Fruit fly (Drosophila melanogaster): ENCODE results near the gene CG11403.

The CG11403 gene

DNA sequence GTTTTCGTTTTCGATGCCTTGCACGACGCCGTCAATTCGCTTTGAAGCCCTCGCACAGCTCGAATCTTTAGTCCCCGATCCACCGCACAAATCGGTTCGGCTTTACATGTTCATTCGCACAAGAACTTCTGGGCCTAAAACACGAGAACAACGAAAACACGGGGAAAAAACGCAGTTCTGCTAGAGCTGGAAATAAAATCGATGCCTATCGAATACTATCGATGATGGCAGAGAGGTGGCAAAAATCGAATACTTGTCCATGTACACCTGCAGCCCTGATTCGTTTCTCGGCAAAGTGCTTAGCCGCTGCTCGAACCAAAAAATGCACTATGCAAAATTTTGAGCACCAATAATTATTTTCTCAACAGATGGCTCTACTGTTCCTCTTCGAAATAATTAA lies 3.2 kb downstream of the CG11403 start, which contains the start of gene CG3638:
TSS of gene CG3638 (minus strand) at position 210 of the 400 bp plus-strand sequence.
- no peak for TF ChIP-seq CG10959 (GFP tag; IDR thresholded peaks at IDR 0.05)
- TF ChIP-seq CG4617 (GFP tag; optimal IDR thresholded peaks at IDR 0.05; ENCODE audit: borderline replicate concordance): peak; percentile 67
- peak; percentile 13; the same call in 1 of the 2 replicates for TF ChIP-seq nerfin-2 (GFP tag; IDR thresholded peaks at IDR 0.05; ENCODE audit: partially characterized antibody)
- no peak for TF ChIP-seq CG10431 (GFP tag; optimal IDR thresholded peaks at IDR 0.05)
- TF ChIP-seq CG9876 (GFP tag; optimal IDR thresholded peaks at IDR 0.05): peak; percentile 24
- no peak for TF ChIP-seq Max (GFP tag; optimal IDR thresholded peaks at IDR 0.05)
- TF ChIP-seq maf-S (GFP tag; optimal IDR thresholded peaks at IDR 0.05): peak; percentile 26
- peak; percentile 16 for TF ChIP-seq CG9609 (GFP tag; optimal IDR thresholded peaks at IDR 0.05)
- no peak for TF ChIP-seq BtbVII (GFP tag; optimal IDR thresholded peaks at IDR 0.05)
- TF ChIP-seq Dll (GFP tag; IDR thresholded peaks at IDR 0.05; ENCODE audit: partially characterized antibody): peak; percentile 78
- TF ChIP-seq CG10267 (tag; optimal IDR thresholded peaks at IDR 0.05): peak; percentile 63
- TF ChIP-seq Nf-YC (tag; optimal IDR thresholded peaks at IDR 0.05): peak; percentile 3
- TF ChIP-seq CG42726 (GFP tag; IDR thresholded peaks at IDR 0.05; ENCODE audit: partially characterized antibody): peak; percentile 78
- TF ChIP-seq zen (tag; optimal IDR thresholded peaks at IDR 0.05): peak; percentile 43
- peak; percentile 80 for TF ChIP-seq CG15514 (GFP tag; optimal IDR thresholded peaks at IDR 0.05)
- peak; percentile 40 for TF ChIP-seq tx (GFP tag; optimal IDR thresholded peaks at IDR 0.05)
- no peak for TF ChIP-seq pb (GFP tag; optimal IDR thresholded peaks at IDR 0.05)
- peak; percentile 70 for TF ChIP-seq dm (GFP tag; optimal IDR thresholded peaks at IDR 0.05)
- peak; percentile 6; the same call in 1 of the 2 replicates for TF ChIP-seq CG11247 (GFP tag; IDR thresholded peaks at IDR 0.05)
- peak; percentile 17 for TF ChIP-seq bcd (GFP tag; optimal IDR thresholded peaks at IDR 0.05)
- peak; percentile 3 for TF ChIP-seq Dad (GFP tag; optimal IDR thresholded peaks at IDR 0.05)
- TF ChIP-seq so (GFP tag; IDR thresholded peaks at IDR 0.05): no peak
- TF ChIP-seq Rx (GFP tag; IDR thresholded peaks at IDR 0.05): no peak
- peak; percentile 90 for TF ChIP-seq Med (GFP tag)
- TF ChIP-seq pum (GFP tag; optimal IDR thresholded peaks at IDR 0.05): no peak
- peak; percentile 25; the same call in 1 of the 2 replicates for TF ChIP-seq CG2129 (GFP tag; IDR thresholded peaks at IDR 0.05; ENCODE audit: partially characterized antibody)
- no peak for TF ChIP-seq CG14441 (GFP tag; IDR thresholded peaks at IDR 0.05)
- TF ChIP-seq NFAT (GFP tag; IDR thresholded peaks at IDR 0.05): peak; percentile 55; the same call in 1 of the 2 replicates
- TF ChIP-seq slbo (GFP tag; IDR thresholded peaks at IDR 0.05): peak; percentile 58
- TF ChIP-seq Xrp1 (GFP tag; IDR thresholded peaks at IDR 0.05): no peak
- TF ChIP-seq CG11723 (GFP tag; optimal IDR thresholded peaks at IDR 0.05): no peak
- peak; percentile 84 for TF ChIP-seq Ets97D (GFP tag; optimal IDR thresholded peaks at IDR 0.05)
- peak; percentile 94 for TF ChIP-seq CTCF (GFP tag; optimal IDR thresholded peaks at IDR 0.05)
- TF ChIP-seq zfh2 (GFP tag; optimal IDR thresholded peaks at IDR 0.05): peak; percentile 2
- peak; percentile 84 for TF ChIP-seq Opbp (GFP tag; IDR thresholded peaks at IDR 0.05; ENCODE audit: partially characterized antibody)
- no peak for TF ChIP-seq CG6175 (GFP tag; IDR thresholded peaks at IDR 0.05)
- TF ChIP-seq CG13424 (tag; optimal IDR thresholded peaks at IDR 0.05): no peak
- peak; percentile 7 for TF ChIP-seq abd-A (tag; optimal IDR thresholded peaks at IDR 0.05)
- TF ChIP-seq Scr (GFP tag; IDR thresholded peaks at IDR 0.05; ENCODE audit: partially characterized antibody): peak; percentile 67
- TF ChIP-seq Tbp (GFP tag; optimal IDR thresholded peaks at IDR 0.05): no peak
- peak; percentile 31 for TF ChIP-seq Camta (GFP tag; optimal IDR thresholded peaks at IDR 0.05)
- TF ChIP-seq tio (GFP tag; optimal IDR thresholded peaks at IDR 0.05): no peak
- TF ChIP-seq CG14965 (GFP tag; optimal IDR thresholded peaks at IDR 0.05; ENCODE audit: borderline replicate concordance): no peak
- TF ChIP-seq CG4360 (GFP tag; IDR thresholded peaks at IDR 0.05): no peak
- TF ChIP-seq ems (GFP tag; optimal IDR thresholded peaks at IDR 0.05): no peak
- peak; percentile 60 for TF ChIP-seq Dek (tag; optimal IDR thresholded peaks at IDR 0.05)
- peak; percentile 63 for TF ChIP-seq CG8924 (tag; optimal IDR thresholded peaks at IDR 0.05)
- no peak for TF ChIP-seq Doc2 (GFP tag; IDR thresholded peaks at IDR 0.05)
- peak; percentile 71 for TF ChIP-seq Hmr (GFP tag; optimal IDR thresholded peaks at IDR 0.05)
- no peak for TF ChIP-seq CG17802 (tag; optimal IDR thresholded peaks at IDR 0.05)
- TF ChIP-seq Ets65A (GFP tag): peak; percentile 92
- TF ChIP-seq Rfx (GFP tag; IDR thresholded peaks at IDR 0.05): peak; percentile 65
